Worm (Caenorhabditis elegans) whole organism, L1 larva: ENCODE data around the gene sri-73.

Experiments
- ama-1 ChIP-seq: fragments of 150-350 bp; optimal IDR thresholded peaks from 2 replicates; lab custom pipeline; 2014
- fkh-10 ChIP-seq: sonication (generic microtip); optimal IDR thresholded peaks from 2 replicates; lab custom pipeline; 2017; ENCODE audit warnings: missing biosample characterization, missing genetic modification reagents, missing genetic modification characterization
- tlp-1 ChIP-seq: fragments of 150-350 bp; optimal IDR thresholded peaks from 2 replicates; lab custom pipeline; 2014; ENCODE audit warnings: missing biosample characterization, missing genetic modification characterization
- unc-62 ChIP-seq: fragments of 150-350 bp; optimal IDR thresholded peaks from 2 replicates; lab custom pipeline; 2014; ENCODE audit warnings: missing biosample characterization, missing genetic modification reagents, missing genetic modification characterization

ce11 chrV:581616-582015, 15.7 kb upstream of the sri-73 start, which contains the start of gene nstp-7:
- TF ChIP-seq fkh-10 (GFP tag; lab: Kevin White, UChicago) (no peak), ama-1 (no peak), unc-62 (GFP tag; lab: Kevin White, UChicago) (no peak), tlp-1 (tag; lab: Kevin White, UChicago) (no peak)
